Fruit fly (Drosophila melanogaster) whole organism, embryonic: Measurements from ENCODE around the gene CG7564.

ENCODE experiments used
- B-H2 ChIP-seq: fragments of 200-800 bp; sonication (Bioruptor generic); optimal IDR thresholded peaks from 2 replicates; lab custom pipeline; 2018; ENCODE audit warnings: missing biosample characterization, mild to moderate bottlenecking, missing genetic modification characterization
- CG10462 ChIP-seq: fragments of 200-800 bp; sonication (Bioruptor generic); optimal IDR thresholded peaks from 2 replicates; lab custom pipeline; 2016; ENCODE audit warnings: missing biosample characterization, missing genetic modification characterization
- CG10979 ChIP-seq: fragments of 200-800 bp; sonication (Bioruptor generic); optimal IDR thresholded peaks from 2 replicates; lab custom pipeline; 2018; ENCODE audit warnings: missing biosample characterization, mild to moderate bottlenecking, missing genetic modification characterization, moderate library complexity
- CG11247 ChIP-seq: fragments of 200-800 bp; sonication (Bioruptor generic); IDR thresholded peaks from 2 replicates; pipeline ENCODE4 v1.3.6; 2022; ENCODE audit warnings: missing biosample characterization, missing genetic modification characterization
- CG11696 ChIP-seq: fragments of 200-800 bp; sonication (Bioruptor generic); IDR thresholded peaks from 2 replicates; pipeline ENCODE4 v1.3.6; 2022; ENCODE audit warnings: missing biosample characterization, missing genetic modification characterization
- CG13775 ChIP-seq: fragments of 200-800 bp; sonication (Bioruptor generic); optimal IDR thresholded peaks from 3 replicates; lab custom pipeline; 2017; ENCODE audit warnings: missing biosample characterization, mild to moderate bottlenecking, missing genetic modification characterization
- CG16813 ChIP-seq: fragments of 200-800 bp; sonication (Bioruptor generic); IDR thresholded peaks from 3 replicates; pipeline ENCODE4 v1.3.6; 2022; ENCODE audit warnings: missing biosample characterization, missing genetic modification characterization; ENCODE audit not compliant: partially characterized antibody
- CG16815 ChIP-seq: fragments of 200-800 bp; sonication (Bioruptor generic); optimal IDR thresholded peaks from 3 replicates; lab custom pipeline; 2017; ENCODE audit warnings: missing biosample characterization, mild to moderate bottlenecking, missing genetic modification characterization
- CG17385 ChIP-seq: fragments of 200-800 bp; sonication (Bioruptor generic); optimal IDR thresholded peaks from 3 replicates; lab custom pipeline; 2018; ENCODE audit warnings: missing biosample characterization, mild to moderate bottlenecking, missing genetic modification characterization
- CG2199 ChIP-seq: fragments of 200-800 bp; sonication (Bioruptor generic); IDR thresholded peaks from 3 replicates; pipeline ENCODE4 v1.3.6; 2022; ENCODE audit warnings: missing biosample characterization, missing genetic modification characterization
- CG3995 ChIP-seq: fragments of 200-800 bp; sonication (Bioruptor generic); optimal IDR thresholded peaks from 3 replicates; lab custom pipeline; 2016; ENCODE audit warnings: missing biosample characterization, missing genetic modification characterization
- CG4360 ChIP-seq: fragments of 200-800 bp; sonication (Bioruptor generic); IDR thresholded peaks from 2 replicates; pipeline ENCODE4 v1.3.6; 2022; ENCODE audit warnings: missing biosample characterization, missing genetic modification characterization
- CG4820 ChIP-seq: fragments of 200-800 bp; sonication (Bioruptor generic); optimal IDR thresholded peaks from 3 replicates; lab custom pipeline; 2016; ENCODE audit warnings: missing biosample characterization, missing genetic modification characterization
- CG6272 ChIP-seq: fragments of 200-800 bp; sonication (Bioruptor generic); IDR thresholded peaks from 2 replicates; pipeline ENCODE4 v1.3.6; 2022; ENCODE audit warnings: missing biosample characterization, missing genetic modification characterization
- CG7271 ChIP-seq: fragments of 200-800 bp; sonication (Bioruptor generic); optimal IDR thresholded peaks from 2 replicates; lab custom pipeline; 2018; ENCODE audit warnings: missing biosample characterization, mild to moderate bottlenecking, missing genetic modification characterization, moderate library complexity
- CG8290 ChIP-seq, 3 experiments: fragments of 200-800 bp; sonication (Bioruptor generic); optimal IDR thresholded peaks; 2 replicates each; lab custom pipeline; 2016 to 2019; ENCODE audit warnings: missing biosample characterization in 3 of 3, missing genetic modification characterization in 3 of 3, mild to moderate bottlenecking in 2 of 3, moderate library complexity in 1 of 3
- Chrac-16 ChIP-seq: fragments of 200-800 bp; sonication (Bioruptor generic); optimal IDR thresholded peaks from 3 replicates; lab custom pipeline; 2016; ENCODE audit warnings: missing biosample characterization, missing genetic modification characterization
- Dek ChIP-seq: fragments of 200-800 bp; sonication (Bioruptor generic); optimal IDR thresholded peaks from 3 replicates; lab custom pipeline; 2019; ENCODE audit warnings: missing biosample characterization, mild to moderate bottlenecking, missing genetic modification characterization, moderate library complexity
- Dfd ChIP-seq, 2 experiments: fragments of >200 bp; optimal IDR thresholded peaks; 2 replicates each; lab custom pipeline; 2017; ENCODE audit warnings: missing biosample characterization in 2 of 2, missing genetic modification characterization in 2 of 2
- HLH54F ChIP-seq: fragments of 200-800 bp; sonication (Bioruptor generic); optimal IDR thresholded peaks from 3 replicates; lab custom pipeline; 2016; ENCODE audit warnings: missing biosample characterization, missing genetic modification characterization
- Hmx ChIP-seq: fragments of 200-800 bp; sonication (Bioruptor generic); optimal IDR thresholded peaks from 2 replicates; lab custom pipeline; 2016; ENCODE audit warnings: missing biosample characterization, missing genetic modification characterization
- MBD-R2 ChIP-seq: fragments of 200-800 bp; sonication (Bioruptor generic); IDR thresholded peaks from 2 replicates; pipeline ENCODE4 v1.3.6; 2022; ENCODE audit warnings: missing biosample characterization, missing genetic modification characterization
- Meics ChIP-seq: fragments of 200-800 bp; sonication (Bioruptor generic); optimal IDR thresholded peaks from 2 replicates; lab custom pipeline; 2017; ENCODE audit warnings: missing biosample characterization, mild to moderate bottlenecking, missing genetic modification characterization
- NC2β ChIP-seq: fragments of 200-800 bp; sonication (Bioruptor generic); optimal IDR thresholded peaks from 2 replicates; lab custom pipeline; 2016; ENCODE audit warnings: missing biosample characterization, missing genetic modification characterization
- Nf-YA ChIP-seq: fragments of 200-800 bp; sonication (Bioruptor generic); IDR thresholded peaks from 2 replicates; pipeline ENCODE4 v1.3.6; 2022; ENCODE audit warnings: missing biosample characterization, missing genetic modification characterization
- PHDP ChIP-seq: fragments of 200-800 bp; sonication (Bioruptor generic); optimal IDR thresholded peaks from 3 replicates; lab custom pipeline; 2018; ENCODE audit warnings: missing biosample characterization, mild to moderate bottlenecking, missing genetic modification characterization, moderate library complexity
- Poxn ChIP-seq: fragments of 200-800 bp; sonication (Bioruptor generic); IDR thresholded peaks from 2 replicates; pipeline ENCODE4 v1.3.6; 2022; ENCODE audit warnings: missing biosample characterization, missing genetic modification characterization
- Sox102F ChIP-seq: fragments of 200-800 bp; sonication (Bioruptor generic); optimal IDR thresholded peaks from 2 replicates; lab custom pipeline; 2018; ENCODE audit warnings: missing biosample characterization, mild to moderate bottlenecking, missing genetic modification characterization, moderate library complexity
- TFAM ChIP-seq: fragments of 200-800 bp; sonication (Bioruptor generic); optimal IDR thresholded peaks from 2 replicates; lab custom pipeline; 2017; ENCODE audit warnings: missing biosample characterization, missing genetic modification characterization, inconsistent platforms
- Trl ChIP-seq, 3 experiments: fragments of >200 bp in 2 of 3; fragments of 200-800 bp in 1 of 3; sonication (Bioruptor generic) in 1 of 3; optimal IDR thresholded peaks; 2 replicates in 1 of 3; 3 replicates in 2 of 3; lab custom pipeline; 2016 to 2017; ENCODE audit warnings: missing biosample characterization in 1 of 3, missing genetic modification characterization in 1 of 3
- bab2 ChIP-seq: fragments of 200-800 bp; sonication (Bioruptor generic); optimal IDR thresholded peaks from 2 replicates; lab custom pipeline; 2016; ENCODE audit warnings: missing biosample characterization, missing genetic modification characterization
- cad ChIP-seq: fragments of >200 bp; optimal IDR thresholded peaks from 2 replicates; lab custom pipeline; 2017; ENCODE audit warnings: missing biosample characterization, missing genetic modification characterization
- chn ChIP-seq: fragments of 200-800 bp; sonication (Bioruptor generic); optimal IDR thresholded peaks from 2 replicates; lab custom pipeline; 2016; ENCODE audit warnings: missing biosample characterization, missing genetic modification characterization
- corto ChIP-seq: fragments of 200-800 bp; sonication (Bioruptor generic); optimal IDR thresholded peaks from 2 replicates; lab custom pipeline; 2016; ENCODE audit warnings: missing biosample characterization, mild to moderate bottlenecking, missing genetic modification characterization, moderate library complexity
- hbn ChIP-seq: fragments of 200-800 bp; sonication (Bioruptor generic); IDR thresholded peaks from 2 replicates; pipeline ENCODE4 v1.3.6; 2022; ENCODE audit warnings: missing biosample characterization, missing genetic modification characterization; ENCODE audit not compliant: partially characterized antibody
- jing ChIP-seq: fragments of 200-800 bp; sonication (Bioruptor generic); optimal IDR thresholded peaks from 2 replicates; lab custom pipeline; 2018; ENCODE audit warnings: missing biosample characterization, mild to moderate bottlenecking, missing genetic modification characterization
- lilli ChIP-seq: fragments of 200-800 bp; sonication (Bioruptor generic); optimal IDR thresholded peaks from 3 replicates; lab custom pipeline; 2016; ENCODE audit warnings: missing biosample characterization, missing genetic modification characterization
- nerfin-1 ChIP-seq: fragments of 200-800 bp; sonication (Bioruptor generic); optimal IDR thresholded peaks from 3 replicates; lab custom pipeline; 2019; ENCODE audit warnings: missing biosample characterization, mild to moderate bottlenecking, missing genetic modification characterization, moderate library complexity
- nom ChIP-seq: fragments of 200-800 bp; sonication (Bioruptor generic); optimal IDR thresholded peaks from 2 replicates; lab custom pipeline; 2017; ENCODE audit warnings: missing biosample characterization, missing genetic modification characterization, mild to moderate bottlenecking, moderate library complexity, missing genetic modification reagents
- onecut ChIP-seq: fragments of 200-800 bp; sonication (Bioruptor generic); IDR thresholded peaks from 2 replicates; pipeline ENCODE4 v1.3.6; 2022; ENCODE audit warnings: missing biosample characterization, missing genetic modification characterization
- pan ChIP-seq, 4 experiments: fragments of >200 bp in 3 of 4; fragments of 200-800 bp in 1 of 4; sonication (Bioruptor generic) in 1 of 4; optimal IDR thresholded peaks in 3 of 4; IDR thresholded peaks in 1 of 4; 2 replicates each; pipeline versions ENCODE4 v1.3.6 to Lab custom; 2017 to 2022; ENCODE audit warnings: missing biosample characterization in 2 of 4, missing genetic modification characterization in 2 of 4, mixed read lengths in 1 of 4
- pb ChIP-seq: fragments of 200-800 bp; sonication (Bioruptor generic); optimal IDR thresholded peaks from 3 replicates; lab custom pipeline; 2016; ENCODE audit warnings: missing biosample characterization, missing genetic modification characterization
- psq ChIP-seq: fragments of 200-800 bp; sonication (Bioruptor generic); optimal IDR thresholded peaks from 2 replicates; lab custom pipeline; 2017; ENCODE audit warnings: missing biosample characterization, missing genetic modification characterization
- repo ChIP-seq: fragments of 200-800 bp; sonication (Bioruptor generic); optimal IDR thresholded peaks from 2 replicates; lab custom pipeline; 2016; ENCODE audit warnings: missing biosample characterization, missing genetic modification characterization
- scrt ChIP-seq: fragments of 200-800 bp; sonication (Bioruptor generic); optimal IDR thresholded peaks from 2 replicates; lab custom pipeline; 2018; ENCODE audit warnings: missing biosample characterization, mild to moderate bottlenecking, missing genetic modification characterization, moderate library complexity
- shn ChIP-seq: fragments of 200-800 bp; sonication (Bioruptor generic); optimal IDR thresholded peaks from 3 replicates; lab custom pipeline; 2016; ENCODE audit warnings: missing biosample characterization, missing genetic modification characterization
- tx ChIP-seq: fragments of 200-800 bp; sonication (Bioruptor generic); optimal IDR thresholded peaks from 2 replicates; lab custom pipeline; 2016; ENCODE audit warnings: missing biosample characterization, missing genetic modification characterization
- wdn ChIP-seq: fragments of 200-800 bp; sonication (Bioruptor generic); IDR thresholded peaks from 2 replicates; pipeline ENCODE4 v1.3.6; 2022; ENCODE audit warnings: missing biosample characterization, missing genetic modification characterization

Gene CG7564

DNA sequence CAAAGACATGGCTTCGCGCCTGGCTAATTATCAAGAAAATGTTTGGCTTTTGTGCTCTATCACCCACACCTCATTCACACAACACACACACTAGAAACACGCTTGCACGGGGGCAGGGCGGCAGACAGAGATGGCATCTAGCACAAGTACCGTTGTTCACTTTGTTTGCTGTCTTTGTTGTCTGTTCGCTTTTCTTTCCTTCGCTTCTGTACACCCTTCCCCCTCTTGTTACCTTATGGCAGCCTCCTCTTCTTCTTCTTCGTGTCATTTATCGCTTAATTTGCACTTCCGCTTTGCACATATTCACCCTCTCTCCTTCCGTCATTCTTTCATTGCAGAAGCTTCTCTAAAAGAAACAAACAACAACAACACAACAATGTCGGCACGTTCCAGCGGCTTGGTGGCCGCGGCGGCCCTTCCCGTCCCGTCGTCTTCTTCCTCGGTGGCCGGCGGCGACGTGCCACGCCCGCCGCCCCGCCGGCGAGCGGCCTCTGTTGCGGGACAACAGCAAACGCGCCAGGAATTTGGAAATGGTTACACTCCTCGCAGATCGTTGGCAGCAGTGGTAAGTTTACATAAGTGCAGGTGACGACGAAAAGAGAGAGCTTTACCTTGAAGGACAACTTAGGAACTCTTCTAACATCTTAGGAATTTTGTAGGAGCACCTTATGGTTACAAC, 16.5 kb downstream of the CG7564 start (continued):
- TF ChIP-seq Trl (optimal IDR thresholded peaks at IDR 0.05; lab: Kevin White, UChicago) (no peak), Trl (GFP tag; optimal IDR thresholded peaks at IDR 0.05; lab: Kevin White, UChicago) (peak; percentile 3), CG17385 (peak; percentile 72), psq (GFP tag; lab: Kevin White, UChicago) (peak; percentile 53), CG10979 (tag; lab: Kevin White, UChicago) (no peak), Poxn (no peak), CG11696 (GFP tag; lab: Robert Waterston, UW) (0 out of 2 replicates have a peak, but pooled peaks have one; percentile 30), CG2199 (GFP tag; lab: Robert Waterston, UW) (0 out of 3 replicates have a peak, but pooled peaks have one; percentile 23)

DNA sequence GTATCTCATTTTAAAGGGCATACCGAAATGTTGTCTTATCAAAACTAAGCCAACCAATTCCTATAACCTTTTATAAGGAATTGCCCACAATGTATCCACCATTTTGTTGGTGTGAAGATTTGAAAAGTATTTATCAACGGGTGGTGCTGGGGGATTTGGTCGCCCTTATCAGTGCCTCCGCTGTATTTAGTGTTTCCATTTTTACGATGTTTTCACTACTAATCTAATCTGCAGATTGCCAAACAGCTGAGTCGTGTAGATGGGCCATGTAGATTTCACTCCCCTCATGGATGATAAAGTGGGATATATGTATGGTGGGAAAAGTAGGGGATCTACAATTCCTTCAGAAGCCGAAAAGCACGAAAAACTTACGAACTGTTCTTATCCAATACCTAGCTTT, 17.3 kb downstream of the CG7564 start:
- TF ChIP-seq CG8290 (GFP tag; optimal IDR thresholded peaks at IDR 0.05; lab: Kevin White, UChicago) (no peak), CG8290 (tag; optimal IDR thresholded peaks at IDR 0.05; lab: Kevin White, UChicago) (peak in 1 of 2 experiments; percentile 35), Dfd (GFP tag; optimal IDR thresholded peaks at IDR 0.05; lab: Kevin White, UChicago) (no peak), Sox102F (GFP tag; lab: Kevin White, UChicago) (no peak), CG4820 (GFP tag; lab: Kevin White, UChicago) (no peak), cad (GFP tag; lab: Kevin White, UChicago) (no peak), Chrac-16 (GFP tag; lab: Kevin White, UChicago) (no peak), chn (GFP tag; lab: Kevin White, UChicago) (no peak), CG10462 (GFP tag; lab: Kevin White, UChicago) (no peak), tx (GFP tag; lab: Kevin White, UChicago) (no peak), shn (GFP tag; lab: Kevin White, UChicago) (no peak), bab2 (no peak), CG6272 (GFP tag; lab: Robert Waterston, UW) (no peak), CG13775 (GFP tag; lab: Kevin White, UChicago) (no peak), Nf-YA (GFP tag; lab: Robert Waterston, UW) (no peak), Meics (GFP tag; lab: Kevin White, UChicago) (peak; percentile 2), CG7271 (tag; lab: Kevin White, UChicago) (no peak), wdn (no peak), CG3995 (no peak), PHDP (tag; lab: Kevin White, UChicago) (peak; percentile 9), onecut (no peak), NC2β (GFP tag; lab: Kevin White, UChicago) (no peak), Dek (tag; lab: Kevin White, UChicago) (no peak), repo (GFP tag; lab: Kevin White, UChicago) (no peak), CG16813 (GFP tag; lab: Robert Waterston, UW) (no peak), Hmx (no peak), pan (optimal IDR thresholded peaks at IDR 0.05; lab: Kevin White, UChicago) (no peak), pan (GFP tag; optimal IDR thresholded peaks at IDR 0.05 in 1 of 2, IDR thresholded peaks at IDR 0.05 in 1 of 2) (no peak), jing (no peak), CG16815 (GFP tag; lab: Kevin White, UChicago) (no peak), CG4360 (GFP tag; lab: Robert Waterston, UW) (no peak), nom (GFP tag; lab: Kevin White, UChicago) (no peak), HLH54F (GFP tag; lab: Kevin White, UChicago) (no peak), pb (no peak), lilli (GFP tag; lab: Kevin White, UChicago) (no peak), MBD-R2 (GFP tag; lab: Robert Waterston, UW) (no peak), nerfin-1 (peak; percentile 4), CG11247 (no peak), B-H2 (GFP tag; lab: Kevin White, UChicago) (peak; percentile 33), TFAM (GFP tag; lab: Kevin White, UChicago) (no peak), scrt (GFP tag; lab: Kevin White, UChicago) (no peak), hbn (no peak), corto (GFP tag; lab: Kevin White, UChicago) (no peak)
